Worm (Caenorhabditis elegans): Measurements from ENCODE around the gene F35E8.13.

ce11 chrV:15952762-15953161, 29.7 kb downstream of the F35E8.13 start, which contains the start of gene srw-56:
- TF ChIP-seq ref-1 (GFP tag; conservative IDR thresholded peaks at IDR 0.05) (no peak), ztf-23 (GFP tag; IDR thresholded peaks at IDR 0.05) (no peak), med-1 (GFP tag; optimal IDR thresholded peaks at IDR 0.05; ENCODE audit: insufficient read depth) (no peak), tab-1 (GFP tag; IDR thresholded peaks at IDR 0.05) (no peak), flt-1 (GFP tag; IDR thresholded peaks at IDR 0.05) (no peak), cog-1 (tag; optimal IDR thresholded peaks at IDR 0.05) (no peak), ztf-29 (GFP tag; IDR thresholded peaks at IDR 0.05) (no peak), T22C8.4 (GFP tag; IDR thresholded peaks at IDR 0.05) (no peak), klf-2 (GFP tag; conservative IDR thresholded peaks at IDR 0.05) (no peak)

Measured in whole organism, midembryonic.